Worm (Caenorhabditis elegans): Measurements from ENCODE around the gene K09C8.7.

Gene K09C8.7

ce11 chrX:10916194-10916593, 35.0 kb downstream of the K09C8.7 start:
- no peak for TF ChIP-seq ekl-4 (GFP tag; IDR thresholded peaks at IDR 0.05)
- no peak for TF ChIP-seq nhr-90 (tag; optimal IDR thresholded peaks at IDR 0.05)
- 0 out of 2 replicates have a peak, but pooled peaks have one; percentile 25 for TF ChIP-seq aptf-2 (GFP tag; conservative IDR thresholded peaks at IDR 0.05)
- peak; percentile 37 for TF ChIP-seq nhr-80 (tag; optimal IDR thresholded peaks at IDR 0.05)
- TF ChIP-seq madf-8 (GFP tag; conservative IDR thresholded peaks at IDR 0.05): no peak
- TF ChIP-seq efl-1 (GFP tag; optimal IDR thresholded peaks at IDR 0.05): no peak

DNA sequence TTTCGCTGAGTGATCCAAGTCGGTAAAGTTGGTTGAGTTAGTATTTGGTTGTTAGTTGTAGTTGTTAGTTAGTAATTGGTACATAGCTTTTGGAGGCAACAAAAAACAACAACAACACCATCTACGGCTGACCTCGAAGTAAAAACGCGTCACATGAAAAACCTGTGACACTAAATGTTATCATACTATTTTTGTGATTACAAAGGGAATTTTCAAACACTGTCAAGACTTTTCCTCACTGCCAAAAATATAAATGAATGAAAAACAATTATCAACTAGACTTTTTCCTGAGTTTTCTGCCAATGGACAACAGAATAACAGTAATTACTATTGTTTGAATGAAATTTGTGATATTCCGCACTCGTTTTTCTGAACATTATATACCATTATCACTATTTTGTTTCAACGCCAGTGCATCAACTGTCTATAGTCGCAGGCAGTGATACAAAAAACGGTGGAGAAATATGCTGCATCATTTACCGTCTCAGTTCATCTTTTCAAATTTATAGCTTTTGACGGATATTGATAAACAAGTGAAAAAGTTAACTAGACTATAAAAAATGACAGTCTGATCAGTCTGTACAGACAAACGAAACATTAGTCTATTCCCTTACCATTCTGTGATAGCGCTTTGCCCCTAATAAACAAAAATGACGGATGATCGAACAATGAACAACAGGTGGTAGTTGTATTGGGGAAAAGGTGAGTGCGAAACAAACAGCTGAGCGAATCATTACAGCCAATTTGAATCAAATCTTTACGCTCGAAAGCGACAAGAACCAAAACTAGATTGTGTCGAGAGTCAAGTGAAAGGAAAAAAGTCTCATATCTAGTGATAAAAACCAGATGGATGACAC, 36.5 kb downstream of the K09C8.7 start:
- no peak for TF ChIP-seq dox-1 (GFP tag; IDR thresholded peaks at IDR 0.05)
- TF ChIP-seq snpc-1.1 (tag; optimal IDR thresholded peaks at IDR 0.05; ENCODE audit: insufficient read depth): no peak
- peak; percentile 58 for TF ChIP-seq nhr-80 (tag; optimal IDR thresholded peaks at IDR 0.05)
- TF ChIP-seq ZK185.1 (tag; optimal IDR thresholded peaks at IDR 0.05; ENCODE audit: poor library complexity, severe bottlenecking): no peak
- no peak for TF ChIP-seq ceh-91 (GFP tag; IDR thresholded peaks at IDR 0.05)
- TF ChIP-seq nhr-27 (tag; optimal IDR thresholded peaks at IDR 0.05): no peak
- TF ChIP-seq ztf-3 (GFP tag; optimal IDR thresholded peaks at IDR 0.05): no peak
- TF ChIP-seq hrde-1 (tag; optimal IDR thresholded peaks at IDR 0.05; ENCODE audit: borderline replicate concordance): no peak

- TF ChIP-seq cebp-1 (GFP tag; IDR thresholded peaks at IDR 0.05) (no peak), cebp-1 (tag; optimal IDR thresholded peaks at IDR 0.05) (no peak), repo-1 (tag; optimal IDR thresholded peaks at IDR 0.05) (no peak), F57A8.1 (GFP tag; optimal IDR thresholded peaks at IDR 0.05) (no peak), hmg-20 (GFP tag; IDR thresholded peaks at IDR 0.05) (no peak), hrde-1 (tag; optimal IDR thresholded peaks at IDR 0.05; ENCODE audit: borderline replicate concordance) (no peak), gei-17 (GFP tag; optimal IDR thresholded peaks at IDR 0.05) (no peak), snpc-1.1 (tag; optimal IDR thresholded peaks at IDR 0.05; ENCODE audit: insufficient read depth) (no peak), sdz-38 (tag; optimal IDR thresholded peaks at IDR 0.05) (no peak), dox-1 (GFP tag; IDR thresholded peaks at IDR 0.05) (no peak), efl-1 (GFP tag; optimal IDR thresholded peaks at IDR 0.05) (no peak)
These were observed 37.2 kb downstream of the K09C8.7 start, which contains the start of gene F47B10.9 for ce11 chrX:10913981-10914380. F47B10.9 (minus strand) TSS chrX:10914081.

- TF ChIP-seq mes-4 (tag; optimal IDR thresholded peaks at IDR 0.05) (no peak), lin-26 (GFP tag; IDR thresholded peaks at IDR 0.05) (no peak), F57A8.1 (GFP tag; optimal IDR thresholded peaks at IDR 0.05) (no peak), attf-5 (GFP tag; optimal IDR thresholded peaks at IDR 0.05) (no peak), ztf-3 (GFP tag; optimal IDR thresholded peaks at IDR 0.05) (no peak), F33H1.4 (GFP tag; IDR thresholded peaks at IDR 0.05) (no peak), pha-4 (tag; optimal IDR thresholded peaks at IDR 0.05) (no peak)
These were observed 40.5 kb downstream of the K09C8.7 start, which contains the start of gene F47B10.8 for ce11 chrX:10910716-10911115. F47B10.8 (minus strand) TSS chrX:10910816.

DNA sequence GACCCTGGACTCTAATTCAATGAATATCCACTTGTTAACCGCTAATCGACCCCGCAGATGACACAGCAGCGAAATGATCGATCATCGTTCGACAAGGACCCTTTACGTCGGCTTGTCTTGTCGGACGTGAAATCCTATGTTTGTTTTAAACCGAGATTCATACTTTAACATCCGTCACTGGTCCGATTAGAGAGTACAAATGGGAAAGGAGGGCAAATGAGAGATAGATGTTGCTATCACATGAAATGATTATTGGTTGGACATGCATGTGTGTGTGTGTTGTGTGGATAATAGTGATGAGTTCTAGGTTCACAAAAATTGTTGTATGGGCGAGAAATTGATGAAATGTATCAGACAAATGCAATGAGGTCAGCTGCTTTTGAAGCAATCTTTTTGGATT, 41.5 kb downstream of the K09C8.7 start:
- no peak for TF ChIP-seq C06A6.2 (GFP tag; conservative IDR thresholded peaks at IDR 0.05)
- no peak for TF ChIP-seq F37B4.10 (GFP tag; IDR thresholded peaks at IDR 0.05)
- TF ChIP-seq egl-18 (GFP tag; IDR thresholded peaks at IDR 0.05): no peak
- TF ChIP-seq hlh-12 (tag; optimal IDR thresholded peaks at IDR 0.05): no peak
- TF ChIP-seq unc-62 (GFP tag; optimal IDR thresholded peaks at IDR 0.05): no peak
- TF ChIP-seq ceh-40 (GFP tag; IDR thresholded peaks at IDR 0.05): no peak
- TF ChIP-seq akir-1 (GFP tag; optimal IDR thresholded peaks at IDR 0.05): no peak
- TF ChIP-seq ztf-18 (tag; optimal IDR thresholded peaks at IDR 0.05): no peak
- TF ChIP-seq repo-1 (tag; optimal IDR thresholded peaks at IDR 0.05): no peak

Measured in whole organism, young adult.